Worm (Caenorhabditis elegans) whole organism, L4 larva: ENCODE measurements around the gene abf-6.

ENCODE experiments used
- D1046.2 ChIP-seq: fragments of 200-800 bp; sonication (Bioruptor generic); IDR thresholded peaks from 2 replicates; pipeline ENCODE4 v1.3.6; 2022; ENCODE audit warnings: missing genetic modification characterization, missing compliant biosample characterization
- F37D6.2 ChIP-seq: sonication (generic microtip); optimal IDR thresholded peaks from 2 replicates; lab custom pipeline; 2016; ENCODE audit warnings: mild to moderate bottlenecking, missing genetic modification characterization, missing compliant biosample characterization
- F44E2.7 ChIP-seq: fragments of 200-800 bp; sonication (Bioruptor generic); IDR thresholded peaks from 2 replicates; pipeline ENCODE4 v2.1.2; 2022; ENCODE audit warnings: missing genetic modification characterization, missing compliant biosample characterization
- Y75B8A.6 ChIP-seq: fragments of 200-800 bp; sonication (Bioruptor generic); IDR thresholded peaks from 2 replicates; pipeline ENCODE4 v1.3.6; 2022; ENCODE audit warnings: missing genetic modification reagents, missing genetic modification characterization, missing compliant biosample characterization
- aha-1 ChIP-seq: fragments of 150-350 bp; peaks from one replicate; lab custom pipeline; 2014; ENCODE audit warnings: missing biosample characterization, missing genetic modification characterization
- arid-1 ChIP-seq: fragments of 200-800 bp; sonication (Bioruptor generic); conservative IDR thresholded peaks from 2 replicates; pipeline ENCODE4 v1.3.6; 2022; ENCODE audit warnings: missing genetic modification reagents, missing genetic modification characterization, missing compliant biosample characterization
- ceh-32 ChIP-seq: sonication (generic microtip); optimal IDR thresholded peaks from 2 replicates; lab custom pipeline; 2016; ENCODE audit warnings: mild to moderate bottlenecking, missing genetic modification characterization, missing compliant biosample characterization; ENCODE audit not compliant: poor library complexity
- ceh-44 ChIP-seq: fragments of 200-800 bp; sonication (Bioruptor generic); IDR thresholded peaks from 2 replicates; pipeline ENCODE4 v1.3.6; 2022; ENCODE audit warnings: missing genetic modification reagents, missing genetic modification characterization, missing compliant biosample characterization
- daf-16 ChIP-seq, 3 experiments: sonication (generic microtip); optimal IDR thresholded peaks; 2 replicates each; lab custom pipeline; 2016 to 2017; ENCODE audit warnings: missing genetic modification characterization in 3 of 3, missing genetic modification reagents in 3 of 3, mild to moderate bottlenecking in 2 of 3, missing compliant biosample characterization in 2 of 3, missing biosample characterization in 1 of 3, moderate library complexity in 1 of 3
- daf-19 ChIP-seq: fragments of 200-800 bp; sonication (Bioruptor generic); conservative IDR thresholded peaks from 2 replicates; pipeline ENCODE4 v1.3.6; 2022; ENCODE audit warnings: missing genetic modification characterization, missing compliant biosample characterization
- dmd-6 ChIP-seq: fragments of 200-800 bp; sonication (Bioruptor generic); IDR thresholded peaks from 2 replicates; pipeline ENCODE4 v1.3.6; 2022; ENCODE audit warnings: missing genetic modification reagents, missing genetic modification characterization, missing compliant biosample characterization
- duxl-1 ChIP-seq: sonication (generic microtip); optimal IDR thresholded peaks from 2 replicates; lab custom pipeline; 2016; ENCODE audit warnings: mild to moderate bottlenecking, missing genetic modification characterization, moderate library complexity, missing compliant biosample characterization; ENCODE audit not compliant: poor library complexity
- dve-1 ChIP-seq: sonication (generic microtip); optimal IDR thresholded peaks from 2 replicates; lab custom pipeline; 2017; ENCODE audit warnings: antibody characterized with exemption, mild to moderate bottlenecking, missing genetic modification characterization, missing compliant biosample characterization; ENCODE audit not compliant: insufficient read depth
- egl-43 ChIP-seq: fragments of 200-800 bp; sonication (Bioruptor generic); IDR thresholded peaks from 2 replicates; pipeline ENCODE4 v1.3.6; 2022; ENCODE audit warnings: missing genetic modification reagents, missing genetic modification characterization, missing compliant biosample characterization
- lim-7 ChIP-seq: fragments of 200-800 bp; sonication (Bioruptor generic); IDR thresholded peaks from 2 replicates; pipeline ENCODE4 v1.3.6; 2022; ENCODE audit warnings: missing genetic modification characterization, missing compliant biosample characterization
- madf-5 ChIP-seq, 2 experiments: fragments of 200-800 bp; sonication (Bioruptor generic); IDR thresholded peaks; 2 replicates each; pipeline ENCODE4 v1.3.6; 2022; ENCODE audit warnings: missing compliant biosample characterization in 2 of 2, missing genetic modification characterization in 2 of 2
- madf-9 ChIP-seq: fragments of 200-800 bp; sonication (Bioruptor generic); conservative IDR thresholded peaks from 2 replicates; pipeline ENCODE4 v1.3.6; 2022; ENCODE audit warnings: missing genetic modification reagents, missing genetic modification characterization, missing compliant biosample characterization
- mes-2 ChIP-seq: sonication (generic microtip); optimal IDR thresholded peaks from 2 replicates; lab custom pipeline; 2016; ENCODE audit warnings: missing genotype, mild to moderate bottlenecking, missing genetic modification characterization, missing compliant biosample characterization; ENCODE audit not compliant: poor library complexity, severe bottlenecking
- nhr-28 ChIP-seq: fragments of 150-350 bp; optimal IDR thresholded peaks from 2 replicates; lab custom pipeline; 2014; ENCODE audit warnings: missing biosample characterization, missing genetic modification characterization
- nhr-76 ChIP-seq: fragments of 150-350 bp; optimal IDR thresholded peaks from 2 replicates; lab custom pipeline; 2014; ENCODE audit warnings: missing biosample characterization, missing genetic modification characterization
- pqm-1 ChIP-seq: sonication (generic microtip); optimal IDR thresholded peaks from 2 replicates; lab custom pipeline; 2017; ENCODE audit warnings: missing biosample characterization, missing genetic modification characterization
- set-16 ChIP-seq: fragments of 200-800 bp; sonication (Bioruptor generic); IDR thresholded peaks from 2 replicates; pipeline ENCODE4 v1.3.6; 2022; ENCODE audit warnings: missing genetic modification reagents, missing genetic modification characterization, missing compliant biosample characterization
- skn-1 ChIP-seq: fragments of 150-350 bp; optimal IDR thresholded peaks from 2 replicates; lab custom pipeline; 2014; ENCODE audit warnings: missing biosample characterization, missing genetic modification characterization
- snpc-4 ChIP-seq: fragments of 150-350 bp; optimal IDR thresholded peaks from 2 replicates; lab custom pipeline; 2014; ENCODE audit warnings: missing biosample characterization, missing genetic modification characterization
- tag-97 ChIP-seq: fragments of 200-800 bp; sonication (Bioruptor generic); IDR thresholded peaks from 2 replicates; pipeline ENCODE4 v1.3.6; 2022; ENCODE audit warnings: missing genetic modification characterization, missing compliant biosample characterization
- unc-130 ChIP-seq: sonication (generic microtip); optimal IDR thresholded peaks from 2 replicates; lab custom pipeline; 2016; ENCODE audit warnings: missing genetic modification reagents, missing genetic modification characterization, missing compliant biosample characterization
- unc-39 ChIP-seq: sonication (generic microtip); optimal IDR thresholded peaks from 2 replicates; lab custom pipeline; 2017; ENCODE audit warnings: missing biosample characterization, missing genetic modification characterization
- unc-62 ChIP-seq, 3 experiments: fragments of 150-350 bp in 1 of 3; sonication (generic microtip); optimal IDR thresholded peaks in 2 of 3; peaks in 1 of 3; 1 replicate in 1 of 3; 2 replicates in 2 of 3; lab custom pipeline; 2014 to 2017; ENCODE audit warnings: missing biosample characterization in 3 of 3, missing genetic modification characterization in 3 of 3, missing genetic modification reagents in 3 of 3, missing genotype in 1 of 3

Gene abf-6

DNA sequence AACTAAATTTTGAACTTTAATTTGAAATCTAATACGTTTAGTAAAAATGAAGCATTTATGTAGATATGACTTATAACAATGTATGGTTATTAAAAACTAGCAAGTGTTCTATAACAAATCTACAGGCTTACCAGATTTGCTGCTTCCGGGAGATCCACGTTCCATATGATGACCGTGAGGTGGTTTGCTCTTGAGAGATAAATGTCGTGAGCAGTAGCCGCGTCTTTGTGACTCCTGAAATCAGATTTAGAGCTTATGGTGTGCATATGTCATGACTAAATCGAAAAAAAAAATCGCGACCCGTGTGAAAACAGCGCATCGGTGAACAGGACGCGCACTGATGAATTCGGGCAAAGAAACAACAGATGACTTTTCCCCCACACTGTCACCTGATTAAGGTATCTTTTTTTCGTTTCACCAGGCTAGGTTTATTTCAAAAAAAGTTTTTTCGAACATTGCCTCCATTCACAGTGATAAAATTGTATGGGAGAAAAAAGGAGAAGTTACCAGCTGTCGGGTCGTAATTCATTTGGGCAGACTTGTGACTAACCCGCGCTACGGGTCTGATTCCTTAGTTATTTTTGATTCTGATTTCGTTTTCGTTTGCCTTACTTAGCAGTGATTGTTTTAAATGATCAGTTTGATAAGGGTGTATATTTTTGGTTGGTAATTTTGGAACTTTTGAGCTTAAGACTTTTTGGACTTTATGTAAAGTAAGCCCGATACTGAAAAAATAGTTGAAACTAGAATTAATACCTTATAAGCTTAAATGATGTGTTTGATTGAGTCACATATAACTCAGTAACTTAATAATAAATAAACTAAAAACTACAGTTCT, 14.4 kb downstream of the abf-6 start, which contains the start of gene nhr-27 (continued):
- TF ChIP-seq madf-5 (GFP tag; IDR thresholded peaks at IDR 0.05; lab: Robert Waterston, UW) (no peak), aha-1 (tag; lab: Kevin White, UChicago) (peak; percentile 71), unc-62 (GFP tag; optimal IDR thresholded peaks at IDR 0.05 in 1 of 2; lab: Kevin White, UChicago) (peak in 1 of 2 experiments; percentile 91), unc-62 (tag; optimal IDR thresholded peaks at IDR 0.05; lab: Kevin White, UChicago) (no peak), unc-39 (no peak), dmd-6 (peak; percentile 27)

- no peak for TF ChIP-seq daf-19 (GFP tag; lab: Robert Waterston, UW)
- TF ChIP-seq nhr-76 (tag; lab: Kevin White, UChicago), result no peak
- no peak for TF ChIP-seq snpc-4 (tag; lab: Kevin White, UChicago)
Observed at ce11 chrX:12813539-12813938, 19.6 kb downstream of the abf-6 start, which contains the start of gene gei-3. Gene gei-3, minus strand, starts transcription at chrX:12813639.

DNA sequence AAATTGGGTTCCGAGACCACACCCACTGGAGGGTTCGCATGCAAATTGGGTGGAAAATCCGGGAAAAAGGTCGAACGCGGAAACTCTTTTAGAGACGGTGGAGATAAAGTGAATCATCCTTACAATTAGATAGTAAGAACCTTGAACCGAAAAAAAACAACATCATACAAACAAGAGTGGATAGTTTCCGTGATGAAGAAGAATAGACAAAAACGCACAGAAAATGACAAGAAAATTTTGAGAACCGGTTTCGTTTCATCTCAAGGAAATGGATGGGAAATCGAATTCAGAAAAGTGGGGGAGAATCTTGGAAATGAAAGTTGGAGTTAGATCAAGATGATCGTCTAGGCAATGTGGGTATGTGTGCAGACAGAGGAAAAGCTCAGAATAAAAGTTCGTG, 21.4 kb downstream of the abf-6 start:
- TF ChIP-seq D1046.2 (GFP tag; lab: Robert Waterston, UW) (no peak), aha-1 (tag; lab: Kevin White, UChicago) (peak; percentile 23)

DNA sequence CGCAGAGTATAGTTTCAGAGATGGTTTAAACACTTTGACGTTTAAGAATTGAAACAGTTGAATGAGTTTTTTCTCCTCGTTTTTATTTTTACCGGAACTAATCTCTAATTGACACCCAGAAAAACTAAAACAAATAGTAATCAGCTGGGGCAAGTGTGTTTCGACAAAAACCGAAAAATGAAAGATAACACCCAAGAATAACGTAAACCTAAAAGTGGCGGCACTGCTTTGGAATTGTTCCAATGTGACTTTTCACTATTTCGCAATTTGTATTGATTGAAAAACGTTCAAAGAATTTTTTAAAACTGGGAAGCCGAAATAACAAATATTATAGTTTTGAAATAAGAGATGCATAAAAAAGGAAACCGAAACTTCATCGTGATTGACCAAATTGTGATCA, 24.9 kb downstream of the abf-6 start:
- TF ChIP-seq pqm-1 (tag; lab: Kevin White, UChicago) (peak; percentile 24), daf-16 (GFP tag; optimal IDR thresholded peaks at IDR 0.05; lab: Kevin White, UChicago) (no peak), daf-16 (tag; optimal IDR thresholded peaks at IDR 0.05; lab: Kevin White, UChicago) (peak; percentile 74), nhr-28 (tag; lab: Kevin White, UChicago) (peak; percentile 33), snpc-4 (tag; lab: Kevin White, UChicago) (no peak), set-16 (GFP tag; lab: Robert Waterston, UW) (no peak), dmd-6 (peak; percentile 20; the same call in 1 of the 2 replicates)

DNA sequence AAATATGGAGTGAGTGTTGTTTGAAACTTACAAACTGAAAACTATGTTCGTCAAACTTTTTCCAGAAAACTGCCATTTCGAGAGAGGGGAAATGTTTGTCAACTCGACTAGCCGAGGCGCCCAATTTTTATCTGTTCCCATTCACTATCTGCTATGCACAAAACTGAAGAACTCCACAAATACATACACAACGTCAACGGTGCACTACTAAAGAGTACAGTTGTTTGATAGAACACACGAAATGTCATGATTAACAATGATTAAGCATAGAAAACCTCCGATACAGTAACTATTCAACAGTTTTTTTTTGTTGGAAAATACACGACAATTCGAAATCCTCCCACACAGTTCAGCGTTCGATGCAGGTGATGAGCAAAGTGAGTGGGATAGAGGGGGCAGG, 25.6 kb downstream of the abf-6 start:
- TF ChIP-seq ceh-44 (GFP tag; lab: Robert Waterston, UW) (no peak), pqm-1 (tag; lab: Kevin White, UChicago) (peak; percentile 32), nhr-28 (tag; lab: Kevin White, UChicago) (peak; percentile 62), lim-7 (GFP tag; lab: Robert Waterston, UW) (no peak), mes-2 (tag; lab: Kevin White, UChicago) (no peak), tag-97 (no peak), F37D6.2 (no peak), daf-16 (GFP tag; optimal IDR thresholded peaks at IDR 0.05; lab: Kevin White, UChicago) (no peak), daf-16 (tag; optimal IDR thresholded peaks at IDR 0.05; lab: Kevin White, UChicago) (peak; percentile 75), dve-1 (tag; lab: Kevin White, UChicago) (no peak), skn-1 (tag; lab: Kevin White, UChicago) (no peak), egl-43 (GFP tag; lab: Robert Waterston, UW) (no peak), duxl-1 (tag; lab: Kevin White, UChicago) (no peak)

DNA sequence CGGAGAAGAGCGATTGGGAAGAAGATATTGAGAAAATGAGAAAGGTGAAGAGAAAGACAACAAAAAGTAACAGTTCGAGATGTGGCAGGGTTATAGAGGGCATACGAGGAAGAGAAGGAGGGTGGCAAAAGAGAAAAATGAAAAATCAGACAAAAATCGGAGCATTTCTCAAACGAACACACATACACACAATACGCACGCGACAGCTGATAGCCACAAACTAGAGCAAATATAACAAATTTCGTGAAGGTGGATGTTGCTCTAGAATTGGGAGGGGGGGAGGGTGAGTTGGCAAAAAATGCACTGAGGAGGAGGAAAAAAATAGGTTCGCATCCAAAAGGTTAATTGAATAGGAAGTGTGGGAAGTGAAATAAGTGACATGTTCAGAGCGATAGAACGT, 31.3 kb downstream of the abf-6 start:
- TF ChIP-seq dve-1 (tag; lab: Kevin White, UChicago) (no peak), Y75B8A.6 (no peak), nhr-28 (tag; lab: Kevin White, UChicago) (peak; percentile 6), arid-1 (GFP tag; lab: Robert Waterston, UW) (no peak), daf-19 (GFP tag; lab: Robert Waterston, UW) (no peak), tag-97 (no peak), unc-130 (no peak), madf-9 (no peak), F44E2.7 (GFP tag; lab: Robert Waterston, UW) (no peak), ceh-32 (tag; lab: Kevin White, UChicago) (no peak), aha-1 (tag; lab: Kevin White, UChicago) (no peak), unc-62 (GFP tag; optimal IDR thresholded peaks at IDR 0.05 in 1 of 2; lab: Kevin White, UChicago) (peak in 1 of 2 experiments; percentile 39), unc-62 (tag; optimal IDR thresholded peaks at IDR 0.05; lab: Kevin White, UChicago) (no peak)
